Worm (Caenorhabditis elegans) whole organism, L4 larva: Measurements from ENCODE around the gene gpd-2.

Experiments
- T20F7.1 ChIP-seq: fragments of 200-800 bp; sonication (Bioruptor generic); optimal IDR thresholded peaks from 2 replicates; lab custom pipeline; 2018; ENCODE audit warnings: mild to moderate bottlenecking, missing genetic modification characterization, missing compliant biosample characterization
- ama-1 ChIP-seq: fragments of 150-350 bp; optimal IDR thresholded peaks from 2 replicates; lab custom pipeline; 2014; ENCODE audit warnings: inconsistent platforms, mixed read lengths
- ceh-82 ChIP-seq: sonication (generic microtip); optimal IDR thresholded peaks from 2 replicates; lab custom pipeline; 2017; ENCODE audit warnings: missing biosample characterization, missing genetic modification characterization
- fos-1 ChIP-seq: fragments of 150-350 bp; optimal IDR thresholded peaks from 2 replicates; lab custom pipeline; 2014; ENCODE audit warnings: missing biosample characterization, missing genetic modification characterization
- madf-5 ChIP-seq, 2 experiments: fragments of 200-800 bp; sonication (Bioruptor generic); IDR thresholded peaks; 2 replicates each; pipeline ENCODE4 v1.3.6; 2022; ENCODE audit warnings: missing compliant biosample characterization in 2 of 2, missing genetic modification characterization in 2 of 2
- nhr-11 ChIP-seq: fragments of 150-350 bp; optimal IDR thresholded peaks from 2 replicates; lab custom pipeline; 2014; ENCODE audit warnings: missing biosample characterization, missing genetic modification characterization
- nhr-25 ChIP-seq: sonication (generic microtip); optimal IDR thresholded peaks from 2 replicates; lab custom pipeline; 2017; ENCODE audit warnings: missing genetic modification characterization, mild to moderate bottlenecking, missing compliant biosample characterization, antibody characterized with exemption, moderate library complexity, borderline replicate concordance; ENCODE audit not compliant: insufficient read depth
- nhr-28 ChIP-seq: fragments of 150-350 bp; optimal IDR thresholded peaks from 2 replicates; lab custom pipeline; 2014; ENCODE audit warnings: missing biosample characterization, missing genetic modification characterization
- nhr-76 ChIP-seq: fragments of 150-350 bp; optimal IDR thresholded peaks from 2 replicates; lab custom pipeline; 2014; ENCODE audit warnings: missing biosample characterization, missing genetic modification characterization
- nhr-77 ChIP-seq: fragments of 150-350 bp; optimal IDR thresholded peaks from 2 replicates; lab custom pipeline; 2014; ENCODE audit warnings: missing biosample characterization, missing genetic modification characterization
- snpc-4 ChIP-seq: fragments of 150-350 bp; optimal IDR thresholded peaks from 2 replicates; lab custom pipeline; 2014; ENCODE audit warnings: missing biosample characterization, missing genetic modification characterization
- tag-97 ChIP-seq: fragments of 200-800 bp; sonication (Bioruptor generic); IDR thresholded peaks from 2 replicates; pipeline ENCODE4 v1.3.6; 2022; ENCODE audit warnings: missing genetic modification characterization, missing compliant biosample characterization
- unc-62 ChIP-seq, 3 experiments: fragments of 150-350 bp in 1 of 3; sonication (generic microtip); optimal IDR thresholded peaks in 2 of 3; peaks in 1 of 3; 1 replicate in 1 of 3; 2 replicates in 2 of 3; lab custom pipeline; 2014 to 2017; ENCODE audit warnings: missing biosample characterization in 3 of 3, missing genetic modification characterization in 3 of 3, missing genetic modification reagents in 3 of 3, missing genotype in 1 of 3
- ztf-11 ChIP-seq: fragments of 150-350 bp; optimal IDR thresholded peaks from 2 replicates; lab custom pipeline; 2014; ENCODE audit warnings: missing biosample characterization, missing genetic modification characterization

- TF ChIP-seq nhr-11 (tag; lab: Kevin White, UChicago): peak; percentile 48
- no peak for TF ChIP-seq ceh-82 (tag; lab: Kevin White, UChicago)
- peak; percentile 85 for TF ChIP-seq ama-1 (lab: Kevin White, UChicago)
- TF ChIP-seq nhr-28 (tag; lab: Kevin White, UChicago): peak; percentile 84
- TF ChIP-seq T20F7.1 (GFP tag; lab: Kevin White, UChicago): no peak
- no peak for TF ChIP-seq tag-97
- peak in 1 of 2 experiments; percentile 93 for TF ChIP-seq unc-62 (GFP tag; optimal IDR thresholded peaks at IDR 0.05 in 1 of 2; lab: Kevin White, UChicago)
- no peak for TF ChIP-seq unc-62 (tag; optimal IDR thresholded peaks at IDR 0.05; lab: Kevin White, UChicago)
- TF ChIP-seq nhr-25 (tag; lab: Kevin White, UChicago): peak; percentile 54
- TF ChIP-seq fos-1 (tag; lab: Kevin White, UChicago): no peak
- no peak for TF ChIP-seq snpc-4 (tag; lab: Kevin White, UChicago)
- TF ChIP-seq madf-5 (GFP tag; IDR thresholded peaks at IDR 0.05; lab: Robert Waterston, UW): no peak
- TF ChIP-seq nhr-76 (tag; lab: Kevin White, UChicago): no peak
- TF ChIP-seq ztf-11 (tag; lab: Kevin White, UChicago): no peak
- peak; percentile 46 for TF ChIP-seq nhr-77 (tag; lab: Kevin White, UChicago)
These were observed 894 bp upstream of the gpd-2 start for ce11 chrX:3115134-3116032.
